Worm (Caenorhabditis elegans) whole organism, L3 larva: ENCODE data around the gene frl-1.
"Not testable (repeated sequence)": the region's sequence is repeated elsewhere in the genome, so short reads cannot be mapped to it uniquely, and the experiment has no call there.

Experiments used
- ama-1 ChIP-seq: fragments of 150-350 bp; optimal IDR thresholded peaks from 2 replicates; lab custom pipeline; 2018
- ceh-16 ChIP-seq: sonication (generic microtip); optimal IDR thresholded peaks from 2 replicates; lab custom pipeline; 2017; ENCODE audit warnings: missing biosample characterization, missing genetic modification characterization
- ceh-82 ChIP-seq: fragments of 150-350 bp; optimal IDR thresholded peaks from 2 replicates; lab custom pipeline; 2014; ENCODE audit warnings: missing biosample characterization, missing genetic modification characterization
- fkh-10 ChIP-seq: sonication (generic microtip); optimal IDR thresholded peaks from 2 replicates; lab custom pipeline; 2017; ENCODE audit warnings: missing biosample characterization, missing genetic modification reagents, missing genetic modification characterization
- mdl-1 ChIP-seq: fragments of 150-350 bp; optimal IDR thresholded peaks from 2 replicates; lab custom pipeline; 2014; ENCODE audit warnings: missing biosample characterization, missing genetic modification characterization
- nhr-11 ChIP-seq: fragments of 150-350 bp; optimal IDR thresholded peaks from 2 replicates; lab custom pipeline; 2014; ENCODE audit warnings: missing biosample characterization, missing genetic modification characterization
- nhr-237 ChIP-seq: fragments of 150-350 bp; optimal IDR thresholded peaks from 2 replicates; lab custom pipeline; 2014; ENCODE audit warnings: missing biosample characterization, missing genetic modification characterization
- nhr-28 ChIP-seq: fragments of 150-350 bp; optimal IDR thresholded peaks from 2 replicates; lab custom pipeline; 2014; ENCODE audit warnings: missing biosample characterization, missing genetic modification characterization
- pha-4 ChIP-seq: fragments of 150-350 bp; optimal IDR thresholded peaks from 2 replicates; lab custom pipeline; 2014; ENCODE audit warnings: missing biosample characterization, missing genetic modification reagents, missing genetic modification characterization
- unc-62 ChIP-seq: fragments of 150-350 bp; sonication (generic microtip); optimal IDR thresholded peaks from 4 replicates; lab custom pipeline; 2014; ENCODE audit warnings: missing biosample characterization, missing genetic modification reagents, missing genetic modification characterization

- TF ChIP-seq ceh-16 (tag; lab: Kevin White, UChicago); nhr-11 (tag; lab: Kevin White, UChicago); fkh-10; unc-62 (GFP tag; lab: Kevin White, UChicago); nhr-237 (tag; lab: Kevin White, UChicago); mdl-1; nhr-28 (tag; lab: Kevin White, UChicago); ceh-82; ama-1 (lab: Kevin White, UChicago); pha-4 (tag; lab: Kevin White, UChicago): not testable (repeated sequence)
Measured at ce11 chrIII:2082519-2082918, 41.4 kb upstream of the frl-1 start, which contains the start of gene cpt-3.
